Fruit fly (Drosophila melanogaster) S2 (cell line): ENCODE data around the gene CG33290.

Source experiments
- CG8478 ChIP-seq: fragments of >200 bp; optimal IDR thresholded peaks from 2 replicates; lab custom pipeline; 2018
- CTCF ChIP-seq, 2 experiments: fragments of >200 bp; optimal IDR thresholded peaks; 2 replicates each; lab custom pipeline; 2018

Gene CG33290

DNA sequence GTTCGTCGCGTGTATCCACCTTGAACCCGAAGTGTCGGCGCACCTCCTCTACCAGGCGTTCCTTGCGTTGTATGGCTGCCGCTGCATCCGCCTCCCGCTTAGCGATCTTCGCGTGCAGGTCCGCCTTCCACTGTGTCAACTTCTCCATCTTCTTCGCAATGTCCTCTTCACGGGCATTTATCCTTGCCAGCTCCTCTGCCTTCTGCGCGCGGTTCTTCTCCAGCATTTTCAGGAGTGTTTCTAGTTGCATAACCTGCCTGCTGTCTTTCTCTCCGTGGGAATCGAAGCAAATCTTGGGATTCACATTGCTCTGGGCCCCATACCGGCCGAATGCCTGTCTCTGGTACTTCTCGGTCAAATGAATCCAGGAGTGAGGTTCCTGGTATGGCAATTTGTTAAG is 26.1 kb downstream of the CG33290 start:
- no peak for TF ChIP-seq CTCF (optimal IDR thresholded peaks at IDR 0.05; lab: Kevin White, UChicago)
- no peak for TF ChIP-seq CG8478 (lab: Kevin White, UChicago)

DNA sequence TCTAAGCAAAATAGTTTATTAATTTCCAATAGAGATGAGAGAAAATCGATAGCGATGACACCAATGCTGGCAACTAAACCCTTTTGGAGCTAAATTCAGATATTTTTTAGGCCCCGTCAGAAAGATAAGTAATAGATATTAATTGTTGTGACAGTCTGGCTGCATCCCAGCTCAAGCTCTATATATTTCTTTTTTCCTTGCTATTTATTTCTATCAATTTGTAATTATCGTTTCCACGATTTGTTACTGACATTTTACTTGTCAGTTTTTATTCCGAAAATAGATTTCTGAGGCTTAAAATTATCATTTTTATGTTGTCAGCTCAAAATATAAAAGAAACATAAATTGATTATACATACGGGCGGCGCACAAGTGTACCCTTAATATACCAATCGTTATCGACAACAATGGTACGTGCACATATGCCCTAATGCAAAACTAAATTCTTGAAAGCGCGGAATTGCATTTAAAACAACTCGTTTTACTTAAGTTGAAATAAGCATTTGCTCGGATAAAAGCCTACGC is 26.8 kb downstream of the CG33290 start, which contains the start of the genes CRIF and SMC5:
Gene CRIF (minus strand): TSS at position 51 of the 525 bp plus-strand sequence.
Gene SMC5 (plus strand): TSS at position 329 of the 525 bp plus-strand sequence.
- no peak for TF ChIP-seq CTCF (optimal IDR thresholded peaks at IDR 0.05; lab: Kevin White, UChicago)
- TF ChIP-seq CG8478 (lab: Kevin White, UChicago): no peak

dm6 chr3L:21573831-21574230 is 31.7 kb downstream of the CG33290 start, which contains the start of gene EMC10:
EMC10 (plus strand) TSS chr3L:21574131.
- TF ChIP-seq CG8478 (lab: Kevin White, UChicago) (no peak), CTCF (optimal IDR thresholded peaks at IDR 0.05; lab: Kevin White, UChicago) (no peak)

- TF ChIP-seq CG8478 (lab: Kevin White, UChicago) (no peak), CTCF (optimal IDR thresholded peaks at IDR 0.05; lab: Kevin White, UChicago) (no peak)
Observed at dm6 chr3L:21574296-21574745, 32.2 kb downstream of the CG33290 start.

DNA sequence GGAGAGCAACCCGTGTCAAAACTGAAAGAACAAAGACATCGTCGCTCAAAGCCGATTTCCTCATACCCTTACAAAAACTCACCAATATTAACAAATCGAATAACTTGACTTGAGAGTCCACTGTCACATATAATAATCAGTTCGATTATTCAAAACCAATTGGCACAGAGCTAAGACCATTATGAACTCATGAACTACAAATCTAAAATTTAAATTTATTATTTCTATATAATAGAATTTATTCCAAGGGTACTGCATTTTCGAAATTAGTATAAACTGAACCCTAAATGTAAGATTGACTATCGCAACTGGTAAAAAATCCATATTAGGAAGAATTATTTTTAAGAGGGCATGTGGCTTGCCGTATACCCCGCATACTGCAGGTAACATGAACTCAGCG is 39.8 kb downstream of the CG33290 start:
- no peak for TF ChIP-seq CG8478 (lab: Kevin White, UChicago)
- TF ChIP-seq CTCF (optimal IDR thresholded peaks at IDR 0.05; lab: Kevin White, UChicago): no peak

- TF ChIP-seq CG8478 (lab: Kevin White, UChicago): no peak
- TF ChIP-seq CTCF (optimal IDR thresholded peaks at IDR 0.05; lab: Kevin White, UChicago): peak in 1 of 2 experiments; percentile 3
Observed at dm6 chr3L:21584683-21585082, 42.5 kb downstream of the CG33290 start.

- no peak for TF ChIP-seq CTCF (optimal IDR thresholded peaks at IDR 0.05; lab: Kevin White, UChicago)
- no peak for TF ChIP-seq CG8478 (lab: Kevin White, UChicago)
Observed at dm6 chr3L:21585397-21585796, 43.2 kb downstream of the CG33290 start.

DNA sequence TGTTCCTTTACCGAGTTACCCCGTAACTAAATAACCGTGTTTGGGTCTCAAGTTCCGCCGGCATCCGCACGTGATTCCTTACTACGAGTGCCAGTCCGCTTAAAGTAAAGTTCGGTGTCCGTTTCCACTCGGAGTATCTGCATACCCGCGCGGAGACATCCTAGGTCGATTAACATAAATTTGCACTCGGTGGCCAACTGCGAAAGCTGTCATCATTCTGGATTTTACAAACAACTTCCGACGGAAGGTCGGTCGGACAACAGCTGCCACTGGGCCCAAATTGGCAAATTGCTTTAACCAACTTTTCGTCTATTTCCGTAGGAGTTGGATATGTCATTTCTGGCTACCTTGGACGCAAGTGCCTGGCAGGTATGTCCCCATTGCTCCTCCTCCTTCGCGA is 44.4 kb downstream of the CG33290 start, which contains the start of gene TfAP-2:
Gene TfAP-2 (plus strand): TSS at position 301 of the 400 bp plus-strand sequence.
- no peak for TF ChIP-seq CTCF (optimal IDR thresholded peaks at IDR 0.05; lab: Kevin White, UChicago)
- TF ChIP-seq CG8478 (lab: Kevin White, UChicago): no peak

DNA sequence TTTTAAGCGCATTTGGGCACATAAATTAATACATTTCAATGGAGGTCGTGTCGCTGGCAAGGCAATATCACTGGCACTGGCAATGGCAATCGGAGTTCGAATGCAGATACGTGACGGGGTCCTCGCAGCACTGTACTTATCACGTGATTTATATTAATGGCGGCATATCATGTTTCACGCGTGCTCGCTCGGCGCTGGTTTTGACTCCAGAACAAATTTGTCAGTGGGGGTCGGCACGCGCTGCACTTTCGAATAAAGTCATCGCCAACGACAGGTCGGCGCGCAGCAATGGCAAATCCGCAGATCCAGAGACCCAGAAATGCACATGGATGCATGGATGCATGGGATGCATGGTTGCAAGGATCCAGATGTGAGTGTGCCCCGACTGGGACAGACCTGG is 49.1 kb downstream of the CG33290 start:
- no peak for TF ChIP-seq CG8478 (lab: Kevin White, UChicago)
- TF ChIP-seq CTCF (optimal IDR thresholded peaks at IDR 0.05; lab: Kevin White, UChicago): no peak
